Worm (Caenorhabditis elegans) whole organism, young adult: ENCODE data around the gene Y116A8C.38.
A peak's percentile ranks its signal among the peaks of the same experiment; 100 is the strongest.

ENCODE experiments used
- C06A6.2 ChIP-seq: fragments of 200-800 bp; sonication (Bioruptor generic); conservative IDR thresholded peaks from 2 replicates; pipeline ENCODE4 v1.3.6; 2022; ENCODE audit warnings: missing genetic modification characterization, missing compliant biosample characterization
- C17E4.6 ChIP-seq: fragments of 200-800 bp; sonication (Bioruptor generic); IDR thresholded peaks from 2 replicates; pipeline ENCODE4 v1.3.6; 2022; ENCODE audit warnings: missing genetic modification reagents, missing genetic modification characterization, missing compliant biosample characterization
- D2030.7 ChIP-seq: fragments of 200-800 bp; sonication (Bioruptor generic); IDR thresholded peaks from 2 replicates; pipeline ENCODE4 v1.3.6; 2022; ENCODE audit warnings: missing genetic modification reagents, missing genetic modification characterization, missing compliant biosample characterization
- F22D6.2 ChIP-seq: sonication (generic microtip); optimal IDR thresholded peaks from 2 replicates; lab custom pipeline; 2016; ENCODE audit warnings: mild to moderate bottlenecking, missing genetic modification characterization, missing compliant biosample characterization
- F37B4.10 ChIP-seq: fragments of 200-800 bp; sonication (Bioruptor generic); IDR thresholded peaks from 2 replicates; pipeline ENCODE4 v1.3.6; 2022; ENCODE audit warnings: missing genetic modification characterization, missing compliant biosample characterization
- F49E8.2 ChIP-seq: sonication (generic microtip); optimal IDR thresholded peaks from 3 replicates; lab custom pipeline; 2017; ENCODE audit warnings: missing genetic modification characterization, mild to moderate bottlenecking, missing compliant biosample characterization, antibody characterized with exemption, moderate library complexity; ENCODE audit not compliant: insufficient read depth
- Y53F4B.3 ChIP-seq: fragments of 200-800 bp; sonication (Bioruptor generic); IDR thresholded peaks from 2 replicates; pipeline ENCODE4 v1.3.6; 2022; ENCODE audit warnings: missing genetic modification reagents, missing genetic modification characterization, missing compliant biosample characterization
- Y53G8AR.9 ChIP-seq: fragments of 200-800 bp; sonication (Bioruptor generic); conservative IDR thresholded peaks from 2 replicates; pipeline ENCODE4 v1.3.6; 2022; ENCODE audit warnings: missing genetic modification reagents, missing genetic modification characterization, missing compliant biosample characterization
- ama-1 ChIP-seq, 3 experiments: fragments of 150-350 bp in 1 of 3; sonication (generic microtip) in 2 of 3; optimal IDR thresholded peaks; 2 replicates each; lab custom pipeline; 2014 to 2018; ENCODE audit warnings: missing biosample characterization in 2 of 3, missing genetic modification characterization in 2 of 3, missing genetic modification reagents in 2 of 3
- aptf-3 ChIP-seq: fragments of 200-800 bp; sonication (Bioruptor generic); IDR thresholded peaks from 2 replicates; pipeline ENCODE4 v1.3.6; 2022; ENCODE audit warnings: missing genetic modification characterization, missing compliant biosample characterization
- atf-7 ChIP-seq: sonication (generic microtip); optimal IDR thresholded peaks from 2 replicates; lab custom pipeline; 2017; ENCODE audit warnings: mild to moderate bottlenecking, missing genetic modification characterization, missing compliant biosample characterization
- attf-6 ChIP-seq: fragments of 200-800 bp; sonication (Bioruptor generic); IDR thresholded peaks from 2 replicates; pipeline ENCODE4 v1.3.6; 2022; ENCODE audit warnings: missing genetic modification reagents, missing genetic modification characterization, missing compliant biosample characterization
- bed-2 ChIP-seq: fragments of 200-800 bp; sonication (Bioruptor generic); IDR thresholded peaks from 2 replicates; pipeline ENCODE4 v1.3.6; 2022; ENCODE audit warnings: missing genetic modification reagents, missing genetic modification characterization, missing compliant biosample characterization
- ccch-3 ChIP-seq: fragments of 200-800 bp; sonication (Bioruptor generic); optimal IDR thresholded peaks from 2 replicates; lab custom pipeline; 2018; ENCODE audit warnings: mild to moderate bottlenecking, missing genetic modification characterization, missing compliant biosample characterization
- cebp-2 ChIP-seq: fragments of 200-800 bp; sonication (Bioruptor generic); IDR thresholded peaks from 2 replicates; pipeline ENCODE4 v1.3.6; 2022; ENCODE audit warnings: missing genetic modification characterization, missing compliant biosample characterization
- ceh-100 ChIP-seq: fragments of 200-800 bp; sonication (Bioruptor generic); IDR thresholded peaks from 2 replicates; pipeline ENCODE4 v1.3.6; 2022; ENCODE audit warnings: missing genetic modification reagents, missing genetic modification characterization, missing compliant biosample characterization
- ceh-27 ChIP-seq: fragments of 200-800 bp; sonication (Bioruptor generic); optimal IDR thresholded peaks from 2 replicates; lab custom pipeline; 2018; ENCODE audit warnings: mild to moderate bottlenecking, missing genetic modification characterization, moderate library complexity, missing compliant biosample characterization
- ceh-40 ChIP-seq: fragments of 200-800 bp; sonication (Bioruptor generic); IDR thresholded peaks from 2 replicates; pipeline ENCODE4 v1.3.6; 2022; ENCODE audit warnings: missing genetic modification characterization, missing compliant biosample characterization
- ceh-79 ChIP-seq: sonication (generic microtip); optimal IDR thresholded peaks from 2 replicates; lab custom pipeline; 2017; ENCODE audit warnings: mild to moderate bottlenecking, missing genetic modification characterization, missing compliant biosample characterization
- dox-1 ChIP-seq: fragments of 200-800 bp; sonication (Bioruptor generic); IDR thresholded peaks from 2 replicates; pipeline ENCODE4 v1.3.6; 2022; ENCODE audit warnings: missing genetic modification reagents, missing genetic modification characterization, missing compliant biosample characterization
- efl-1 ChIP-seq: fragments of 150-350 bp; optimal IDR thresholded peaks from 2 replicates; lab custom pipeline; 2014; ENCODE audit warnings: missing biosample characterization, missing genetic modification reagents, missing genetic modification characterization
- egl-44 ChIP-seq: fragments of 200-800 bp; sonication (Bioruptor generic); IDR thresholded peaks from 2 replicates; pipeline ENCODE4 v1.3.6; 2022; ENCODE audit warnings: missing genetic modification reagents, missing genetic modification characterization, missing compliant biosample characterization
- hsf-1 ChIP-seq: fragments of 200-800 bp; sonication (Bioruptor generic); IDR thresholded peaks from 2 replicates; pipeline ENCODE4 v1.3.6; 2022; ENCODE audit warnings: missing genetic modification reagents, missing genetic modification characterization, missing compliant biosample characterization
- lin-26 ChIP-seq: fragments of 200-800 bp; sonication (Bioruptor generic); IDR thresholded peaks from 2 replicates; pipeline ENCODE4 v1.3.6; 2022; ENCODE audit warnings: missing genetic modification reagents, missing genetic modification characterization, missing compliant biosample characterization
- lin-40 ChIP-seq: sonication (generic microtip); optimal IDR thresholded peaks from 2 replicates; lab custom pipeline; 2016; ENCODE audit warnings: missing genetic modification characterization, mild to moderate bottlenecking, missing compliant biosample characterization, missing genotype, missing genetic modification reagents
- lin-54 ChIP-seq: fragments of 200-800 bp; sonication (Bioruptor generic); optimal IDR thresholded peaks from 2 replicates; lab custom pipeline; 2018; ENCODE audit warnings: mild to moderate bottlenecking, missing genetic modification characterization, missing compliant biosample characterization
- lir-1 ChIP-seq: fragments of 200-800 bp; sonication (Bioruptor generic); conservative IDR thresholded peaks from 2 replicates; pipeline ENCODE4 v1.3.6; 2022; ENCODE audit warnings: missing genetic modification reagents, missing genetic modification characterization, missing compliant biosample characterization
- lsy-27 ChIP-seq: sonication (generic microtip); optimal IDR thresholded peaks from 2 replicates; lab custom pipeline; 2017; ENCODE audit warnings: missing genetic modification characterization, mild to moderate bottlenecking, missing compliant biosample characterization, antibody characterized with exemption, missing genotype, borderline replicate concordance; ENCODE audit not compliant: insufficient read depth
- madf-10 ChIP-seq: sonication (generic microtip); optimal IDR thresholded peaks from 2 replicates; lab custom pipeline; 2016; ENCODE audit warnings: mild to moderate bottlenecking, missing genetic modification characterization, missing compliant biosample characterization
- madf-6 ChIP-seq: fragments of 200-800 bp; sonication (Bioruptor generic); IDR thresholded peaks from 2 replicates; pipeline ENCODE4 v1.3.6; 2022; ENCODE audit warnings: missing genetic modification reagents, missing genetic modification characterization, missing compliant biosample characterization
- mcd-1 ChIP-seq: fragments of 200-800 bp; sonication (Bioruptor generic); IDR thresholded peaks from 2 replicates; pipeline ENCODE4 v1.3.6; 2022; ENCODE audit warnings: missing genetic modification reagents, missing genetic modification characterization, missing compliant biosample characterization
- mxl-1 ChIP-seq: sonication (generic microtip); optimal IDR thresholded peaks from 2 replicates; lab custom pipeline; 2016; ENCODE audit warnings: missing genetic modification characterization, missing compliant biosample characterization
- nfya-2 ChIP-seq: fragments of 200-800 bp; sonication (Bioruptor generic); IDR thresholded peaks from 2 replicates; pipeline ENCODE4 v1.3.6; 2022; ENCODE audit warnings: missing genetic modification reagents, missing genetic modification characterization, missing compliant biosample characterization
- rcor-1 ChIP-seq: fragments of 200-800 bp; sonication (Bioruptor generic); IDR thresholded peaks from 2 replicates; pipeline ENCODE4 v1.3.6; 2022; ENCODE audit warnings: missing genetic modification reagents, missing genetic modification characterization, missing compliant biosample characterization
- rpc-1 ChIP-seq, 2 experiments: fragments of 150-350 bp in 1 of 2; sonication (generic microtip) in 1 of 2; optimal IDR thresholded peaks; 2 replicates each; lab custom pipeline; 2014 to 2018; ENCODE audit warnings: missing biosample characterization in 1 of 2, missing genetic modification characterization in 1 of 2, missing genetic modification reagents in 1 of 2, missing genotype in 1 of 2
- sea-2 ChIP-seq: fragments of 200-800 bp; sonication (Bioruptor generic); IDR thresholded peaks from 2 replicates; pipeline ENCODE4 v1.3.6; 2022; ENCODE audit warnings: missing genetic modification characterization, missing compliant biosample characterization
- snpc-4 ChIP-seq, 5 experiments: fragments of 150-350 bp in 1 of 5; sonication (generic microtip) in 4 of 5; optimal IDR thresholded peaks; 2 replicates each; lab custom pipeline; 2014 to 2018; ENCODE audit warnings: missing genetic modification characterization in 5 of 5, missing biosample characterization in 3 of 5, antibody characterized with exemption in 2 of 5, mild to moderate bottlenecking in 2 of 5, missing compliant biosample characterization in 2 of 5, missing genotype in 2 of 5, moderate library complexity in 2 of 5, missing genetic modification reagents in 1 of 5
- tbx-9 ChIP-seq: sonication (generic microtip); optimal IDR thresholded peaks from 2 replicates; lab custom pipeline; 2016; ENCODE audit warnings: borderline replicate concordance, missing genetic modification characterization, inconsistent platforms, missing compliant biosample characterization
- tlf-1 ChIP-seq: fragments of 200-800 bp; sonication (Bioruptor generic); optimal IDR thresholded peaks from 2 replicates; lab custom pipeline; 2018; ENCODE audit warnings: mild to moderate bottlenecking, missing genetic modification characterization, missing compliant biosample characterization
- unc-62 ChIP-seq: fragments of 150-350 bp; optimal IDR thresholded peaks from 2 replicates; lab custom pipeline; 2014; ENCODE audit warnings: missing biosample characterization, missing genetic modification reagents, missing genetic modification characterization
- zim-3 ChIP-seq: sonication (generic microtip); optimal IDR thresholded peaks from 2 replicates; lab custom pipeline; 2017; ENCODE audit warnings: mild to moderate bottlenecking, missing genetic modification characterization, moderate library complexity, missing compliant biosample characterization
- ztf-26 ChIP-seq: sonication (generic microtip); optimal IDR thresholded peaks from 2 replicates; lab custom pipeline; 2017; ENCODE audit warnings: missing genetic modification characterization, missing compliant biosample characterization
- ztf-3 ChIP-seq: fragments of 200-800 bp; sonication (Bioruptor generic); optimal IDR thresholded peaks from 2 replicates; lab custom pipeline; 2018; ENCODE audit warnings: mild to moderate bottlenecking, missing genetic modification characterization, missing compliant biosample characterization

The Y116A8C.38 gene

ce11 chrIV:17131035-17131595, at the start of gene Y116A8C.38, which contains the start of gene Y116A8C.37:
Gene Y116A8C.38 (plus strand): TSS chrIV:17131545.
Gene Y116A8C.37 (minus strand): TSS chrIV:17131135.
- TF ChIP-seq efl-1 (no peak), egl-44 (GFP tag; lab: Robert Waterston, UW) (no peak), dox-1 (GFP tag; lab: Robert Waterston, UW) (no peak), C17E4.6 (GFP tag; lab: Robert Waterston, UW) (no peak), F37B4.10 (GFP tag; lab: Robert Waterston, UW) (no peak), lin-40 (tag; lab: Kevin White, UChicago) (no peak), Y53G8AR.9 (no peak), rcor-1 (GFP tag; lab: Robert Waterston, UW) (no peak), aptf-3 (GFP tag; lab: Robert Waterston, UW) (no peak)

- TF ChIP-seq mcd-1 (GFP tag; lab: Robert Waterston, UW) (peak; percentile 47; the same call in 1 of the 2 replicates), snpc-4 (GFP tag; optimal IDR thresholded peaks at IDR 0.05; lab: Kevin White, UChicago) (no peak), snpc-4 (tag; optimal IDR thresholded peaks at IDR 0.05; lab: Kevin White, UChicago) (peak in 3 of 4 experiments; percentile 22 to 74 (median 30)), nfya-2 (GFP tag; lab: Robert Waterston, UW) (no peak), madf-10 (tag; lab: Kevin White, UChicago) (no peak), F22D6.2 (tag; lab: Kevin White, UChicago) (no peak), ceh-100 (GFP tag; lab: Robert Waterston, UW) (peak; percentile 69; the same call in 1 of the 2 replicates), atf-7 (tag; lab: Kevin White, UChicago) (no peak), hsf-1 (GFP tag; lab: Robert Waterston, UW) (no peak), attf-6 (GFP tag; lab: Robert Waterston, UW) (peak; percentile 40; the same call in 1 of the 2 replicates), Y53F4B.3 (GFP tag; lab: Robert Waterston, UW) (no peak), bed-2 (GFP tag; lab: Robert Waterston, UW) (no peak)
Measured at ce11 chrIV:17084317-17084716, 47.0 kb upstream of the Y116A8C.38 start.

- TF ChIP-seq mxl-1 (tag; lab: Kevin White, UChicago) (no peak), ama-1 (optimal IDR thresholded peaks at IDR 0.05; lab: Kevin White, UChicago) (no peak), ama-1 (GFP tag; optimal IDR thresholded peaks at IDR 0.05; lab: Kevin White, UChicago) (no peak), lir-1 (no peak), zim-3 (tag; lab: Kevin White, UChicago) (no peak), tlf-1 (GFP tag; lab: Kevin White, UChicago) (no peak), bed-2 (GFP tag; lab: Robert Waterston, UW) (no peak), madf-6 (GFP tag; lab: Robert Waterston, UW) (no peak), ceh-100 (GFP tag; lab: Robert Waterston, UW) (peak; percentile 84), ceh-79 (tag; lab: Kevin White, UChicago) (no peak), C06A6.2 (no peak), ztf-3 (no peak), attf-6 (GFP tag; lab: Robert Waterston, UW) (peak; percentile 86), rpc-1 (optimal IDR thresholded peaks at IDR 0.05; lab: Kevin White, UChicago) (no peak), rpc-1 (tag; optimal IDR thresholded peaks at IDR 0.05; lab: Kevin White, UChicago) (no peak), ceh-27 (GFP tag; lab: Kevin White, UChicago) (no peak), lsy-27 (tag; lab: Kevin White, UChicago) (no peak), mcd-1 (GFP tag; lab: Robert Waterston, UW) (peak; percentile 34; the same call in 1 of the 2 replicates), sea-2 (GFP tag; lab: Robert Waterston, UW) (no peak), lin-54 (GFP tag; lab: Kevin White, UChicago) (peak; percentile 9), tbx-9 (tag; lab: Kevin White, UChicago) (no peak), lin-26 (GFP tag; lab: Robert Waterston, UW) (no peak), unc-62 (GFP tag; lab: Kevin White, UChicago) (no peak), cebp-2 (GFP tag; lab: Robert Waterston, UW) (no peak), ceh-40 (GFP tag; lab: Robert Waterston, UW) (no peak), ztf-26 (tag; lab: Kevin White, UChicago) (no peak), D2030.7 (GFP tag; lab: Robert Waterston, UW) (peak; percentile 43; the same call in 1 of the 2 replicates), ccch-3 (GFP tag; lab: Kevin White, UChicago) (no peak), madf-10 (tag; lab: Kevin White, UChicago) (no peak), F49E8.2 (tag; lab: Kevin White, UChicago) (peak; percentile 19)
Measured at ce11 chrIV:17084839-17085238, 46.5 kb upstream of the Y116A8C.38 start.
